Fruit fly (Drosophila melanogaster) whole organism: ENCODE results near the gene qtc.

Experiments
- CG8478 ChIP-seq: fragments of >200 bp; optimal IDR thresholded peaks from 2 replicates; lab custom pipeline; 2018; ENCODE audit warnings: inconsistent platforms
- Dll ChIP-seq: fragments of >200 bp; optimal IDR thresholded peaks from 2 replicates; lab custom pipeline; 2017
- EcR ChIP-seq, 2 experiments: fragments of >200 bp; optimal IDR thresholded peaks; 2 replicates each; lab custom pipeline; 2017; ENCODE audit warnings: missing biosample characterization in 2 of 2, missing genetic modification characterization in 2 of 2, missing genetic modification reagents in 2 of 2
- pan ChIP-seq: fragments of >200 bp; optimal IDR thresholded peaks from 2 replicates; lab custom pipeline; 2017
- psq ChIP-seq: fragments of >200 bp; optimal IDR thresholded peaks from 2 replicates; lab custom pipeline; 2017
- usp ChIP-seq: fragments of >200 bp; optimal IDR thresholded peaks from 2 replicates; lab custom pipeline; 2017; ENCODE audit warnings: missing biosample characterization, missing genetic modification characterization, mixed read lengths

qtc gene

DNA sequence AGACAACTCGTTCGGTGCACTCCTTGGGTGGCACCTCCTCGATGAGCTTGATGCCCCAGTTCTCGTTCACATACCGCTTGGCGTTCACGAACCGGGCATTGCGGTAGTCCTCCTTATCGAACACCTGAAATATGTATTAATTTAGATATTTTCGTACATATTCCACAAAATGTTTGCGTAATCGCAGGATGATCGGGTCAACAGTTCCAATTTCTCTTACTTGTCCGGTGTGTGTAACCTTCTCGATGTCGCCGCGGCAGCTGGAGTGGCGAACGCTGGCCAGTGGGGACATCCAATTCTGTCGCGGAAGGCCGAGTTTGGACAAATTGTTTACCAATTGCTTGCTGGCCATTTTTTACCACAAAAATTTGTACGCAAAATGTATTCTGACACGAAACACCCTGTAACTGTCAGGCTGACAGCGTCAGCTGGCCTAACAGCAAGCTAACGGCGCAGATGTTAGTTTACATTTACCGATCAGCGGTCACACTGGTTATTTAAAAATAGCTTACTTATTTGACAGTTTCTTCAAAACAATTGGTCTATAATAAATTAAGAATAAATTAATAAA is 39.3 kb downstream of the qtc start, which contains the start of gene ND-13A:
Gene ND-13A (minus strand): TSS at position 499 of the 571 bp plus-strand sequence.
- no peak for TF ChIP-seq Dll
- TF ChIP-seq pan, result no peak
- no peak for TF ChIP-seq CG8478 (lab: Kevin White, UChicago)
- TF ChIP-seq EcR (GFP tag; optimal IDR thresholded peaks at IDR 0.05; lab: Kevin White, UChicago), result no peak
- no peak for TF ChIP-seq usp

- TF ChIP-seq usp (no peak), EcR (GFP tag; optimal IDR thresholded peaks at IDR 0.05; lab: Kevin White, UChicago) (no peak), pan (no peak)
Observed at dm6 chr2L:5100577-5100976, 40.0 kb downstream of the qtc start, which contains the start of gene Msp300. TSS of gene Msp300 (plus strand) at chr2L:5100877.

DNA sequence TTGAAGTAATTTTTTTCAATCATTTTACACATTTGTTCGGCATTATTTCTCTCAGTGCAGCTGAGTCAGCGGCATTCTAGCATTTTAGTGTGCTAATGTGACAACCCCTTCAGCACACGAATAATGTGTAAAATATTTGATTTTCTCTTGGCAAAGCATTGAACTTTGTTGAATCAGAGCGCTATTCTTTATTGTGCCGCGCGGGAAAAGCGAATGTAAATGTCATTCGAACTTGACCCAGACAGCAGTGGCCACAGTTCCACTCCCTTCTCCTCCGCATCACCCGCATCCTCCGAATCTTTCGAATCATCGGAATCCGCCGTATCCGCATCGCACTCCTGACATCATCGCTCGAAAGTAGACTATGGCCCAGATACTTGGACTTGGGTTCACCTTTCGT is 43.1 kb downstream of the qtc start:
- TF ChIP-seq pan, result no peak
- TF ChIP-seq psq (lab: Kevin White, UChicago), result no peak
- TF ChIP-seq CG8478 (lab: Kevin White, UChicago), result no peak
- TF ChIP-seq Dll, result no peak
- TF ChIP-seq usp, result no peak
- TF ChIP-seq EcR (GFP tag; optimal IDR thresholded peaks at IDR 0.05; lab: Kevin White, UChicago), result no peak

DNA sequence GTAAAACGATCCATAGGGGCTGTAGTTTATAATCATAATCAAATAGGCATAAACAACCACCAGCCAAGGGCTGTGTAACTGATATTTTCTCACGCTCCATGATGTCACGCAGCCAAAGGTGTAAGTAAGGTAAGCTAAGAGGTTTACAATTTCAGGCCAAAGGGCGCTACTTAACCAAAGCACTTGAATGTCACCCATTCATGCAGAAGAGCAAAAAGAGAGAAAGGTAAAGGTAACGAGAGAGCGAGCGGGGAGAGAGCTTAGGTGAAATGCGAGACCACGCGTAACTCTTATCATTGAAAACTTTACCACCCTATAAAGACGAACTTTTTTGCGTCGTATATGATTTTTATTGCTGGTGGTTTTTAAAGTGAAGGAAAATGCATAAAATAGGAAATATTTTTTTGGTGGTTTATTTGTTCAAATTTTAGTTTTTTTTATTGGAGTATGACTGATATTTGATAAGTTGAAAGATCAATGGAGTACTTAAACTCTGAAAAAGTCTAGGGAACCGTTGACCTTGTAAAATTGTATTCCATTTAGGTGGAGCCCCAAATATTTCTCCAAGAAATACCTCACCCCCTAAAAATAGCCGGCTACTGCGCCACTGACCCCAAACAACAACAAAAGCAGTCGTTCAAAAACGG is 47.1 kb downstream of the qtc start:
- TF ChIP-seq psq (lab: Kevin White, UChicago) (no peak), usp (no peak), pan (peak; percentile 58), EcR (GFP tag; optimal IDR thresholded peaks at IDR 0.05; lab: Kevin White, UChicago) (no peak), CG8478 (lab: Kevin White, UChicago) (no peak), Dll (no peak)

- no peak for TF ChIP-seq psq (lab: Kevin White, UChicago)
- no peak for TF ChIP-seq usp
- no peak for TF ChIP-seq CG8478 (lab: Kevin White, UChicago)
- TF ChIP-seq Dll, result no peak
- no peak for TF ChIP-seq pan
- TF ChIP-seq EcR (GFP tag; optimal IDR thresholded peaks at IDR 0.05; lab: Kevin White, UChicago), result no peak
Observed at dm6 chr2L:5108273-5108653, 47.6 kb downstream of the qtc start.

dm6 chr2L:5109059-5109458 is 48.4 kb downstream of the qtc start:
- TF ChIP-seq Dll (no peak), CG8478 (lab: Kevin White, UChicago) (no peak)

dm6 chr2L:5111261-5111922 is 50.8 kb downstream of the qtc start:
- no peak for TF ChIP-seq pan
- no peak for TF ChIP-seq usp
- TF ChIP-seq Dll, result no peak
- no peak for TF ChIP-seq EcR (GFP tag; optimal IDR thresholded peaks at IDR 0.05; lab: Kevin White, UChicago)
- TF ChIP-seq CG8478 (lab: Kevin White, UChicago), result no peak
- no peak for TF ChIP-seq psq (lab: Kevin White, UChicago)

- TF ChIP-seq usp, result no peak
- no peak for TF ChIP-seq psq (lab: Kevin White, UChicago)
- no peak for TF ChIP-seq Dll
- no peak for TF ChIP-seq EcR (GFP tag; optimal IDR thresholded peaks at IDR 0.05; lab: Kevin White, UChicago)
- no peak for TF ChIP-seq CG8478 (lab: Kevin White, UChicago)
- TF ChIP-seq pan, result no peak
Observed at dm6 chr2L:5113480-5114118, 53.0 kb downstream of the qtc start.

- TF ChIP-seq psq (lab: Kevin White, UChicago) (no peak), CG8478 (lab: Kevin White, UChicago) (no peak), pan (no peak), Dll (no peak), usp (no peak), EcR (GFP tag; optimal IDR thresholded peaks at IDR 0.05; lab: Kevin White, UChicago) (no peak)
Observed at dm6 chr2L:5114879-5115278, 54.3 kb downstream of the qtc start.

DNA sequence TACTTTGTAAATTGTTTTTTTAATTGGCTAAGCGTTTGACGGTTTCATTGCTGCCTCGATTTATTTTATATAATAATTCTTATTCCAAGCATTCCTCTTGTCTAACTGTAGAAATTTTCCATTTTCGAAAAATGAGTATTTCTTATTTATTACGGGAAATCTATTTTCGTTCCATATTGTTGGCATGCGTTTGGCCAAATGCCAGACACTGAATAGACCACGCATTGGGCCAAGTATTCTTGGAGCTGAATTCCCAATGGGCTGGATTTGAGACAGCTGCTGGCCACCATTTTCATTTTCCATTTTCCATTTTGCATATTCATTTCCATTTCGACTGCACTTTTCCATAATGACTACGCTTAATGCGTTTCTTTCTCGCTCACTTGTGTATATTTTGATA is 55.9 kb downstream of the qtc start:
- TF ChIP-seq EcR (GFP tag; optimal IDR thresholded peaks at IDR 0.05; lab: Kevin White, UChicago) (no peak), pan (no peak), CG8478 (lab: Kevin White, UChicago) (no peak), psq (lab: Kevin White, UChicago) (no peak), Dll (no peak), usp (no peak)

dm6 chr2L:5117054-5117453 is 56.4 kb downstream of the qtc start:
- no peak for TF ChIP-seq CG8478 (lab: Kevin White, UChicago)
- TF ChIP-seq Dll, result no peak
- TF ChIP-seq EcR (GFP tag; optimal IDR thresholded peaks at IDR 0.05; lab: Kevin White, UChicago), result no peak
- TF ChIP-seq psq (lab: Kevin White, UChicago), result no peak
- TF ChIP-seq usp, result no peak
- no peak for TF ChIP-seq pan

DNA sequence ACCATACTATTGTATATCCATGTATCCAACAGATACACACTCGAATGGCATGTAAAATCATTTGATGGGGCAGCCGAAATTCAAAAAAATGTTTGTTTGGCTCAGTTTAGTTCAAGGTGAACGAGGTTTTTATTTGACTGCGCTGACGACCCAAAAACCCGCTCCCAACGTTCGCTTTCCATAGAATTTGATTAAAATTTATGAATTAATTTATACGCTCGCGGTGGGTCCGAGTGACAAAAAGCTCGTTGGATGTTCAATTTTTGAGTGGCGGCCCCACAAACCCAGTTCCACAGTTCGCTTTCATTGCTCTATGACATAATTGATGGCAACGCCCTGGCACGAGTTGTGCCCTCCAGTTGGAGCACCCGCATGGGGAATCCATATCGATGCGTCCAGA is 59.0 kb downstream of the qtc start:
- TF ChIP-seq CG8478 (lab: Kevin White, UChicago) (no peak), psq (lab: Kevin White, UChicago) (no peak), Dll (no peak), pan (no peak), EcR (GFP tag; optimal IDR thresholded peaks at IDR 0.05; lab: Kevin White, UChicago) (no peak), usp (no peak)
